Worm (Caenorhabditis elegans) whole organism, L2 larva: Measurements from ENCODE around the gene H12D21.11.
"Not testable (repeated sequence)": the region's sequence is repeated elsewhere in the genome, so short reads cannot be mapped to it uniquely, and the experiment has no call there.

Experiments used
- C34F6.9 ChIP-seq: fragments of 150-350 bp; optimal IDR thresholded peaks from 2 replicates; lab custom pipeline; 2014; ENCODE audit warnings: missing biosample characterization, missing genetic modification characterization
- F13H6.1 ChIP-seq: sonication (generic microtip); optimal IDR thresholded peaks from 2 replicates; lab custom pipeline; 2016; ENCODE audit warnings: missing genetic modification characterization, missing compliant biosample characterization
- R02D3.7 ChIP-seq: fragments of 150-350 bp; optimal IDR thresholded peaks from 2 replicates; lab custom pipeline; 2014; ENCODE audit warnings: missing biosample characterization, missing genetic modification characterization
- Y55F3AM.14 ChIP-seq: fragments of 200-800 bp; sonication (Bioruptor generic); optimal IDR thresholded peaks from 2 replicates; lab custom pipeline; 2018; ENCODE audit warnings: mild to moderate bottlenecking, missing genetic modification characterization, missing compliant biosample characterization
- ZK546.5 ChIP-seq: sonication (generic microtip); optimal IDR thresholded peaks from 2 replicates; lab custom pipeline; 2017; ENCODE audit warnings: missing biosample characterization, missing genetic modification characterization
- alr-1 ChIP-seq: fragments of 150-350 bp; optimal IDR thresholded peaks from 2 replicates; lab custom pipeline; 2014; ENCODE audit warnings: missing biosample characterization, missing genetic modification characterization
- ama-1 ChIP-seq: fragments of 150-350 bp; optimal IDR thresholded peaks from 2 replicates; lab custom pipeline; 2018; ENCODE audit warnings: inconsistent platforms
- blmp-1 ChIP-seq: sonication (generic microtip); optimal IDR thresholded peaks from 2 replicates; lab custom pipeline; 2017; ENCODE audit warnings: missing genetic modification characterization, mild to moderate bottlenecking, missing compliant biosample characterization, antibody characterized with exemption, moderate library complexity; ENCODE audit not compliant: insufficient read depth
- ceh-82 ChIP-seq: fragments of 150-350 bp; optimal IDR thresholded peaks from 2 replicates; lab custom pipeline; 2014; ENCODE audit warnings: missing biosample characterization, missing genetic modification characterization
- crh-2 ChIP-seq: sonication (generic microtip); optimal IDR thresholded peaks from 2 replicates; lab custom pipeline; 2017; ENCODE audit warnings: missing biosample characterization, missing genetic modification characterization
- dmd-4 ChIP-seq: sonication (generic microtip); optimal IDR thresholded peaks from 2 replicates; lab custom pipeline; 2017; ENCODE audit warnings: missing biosample characterization, missing genetic modification characterization
- elt-3 ChIP-seq: sonication (generic microtip); optimal IDR thresholded peaks from 2 replicates; lab custom pipeline; 2017; ENCODE audit warnings: missing biosample characterization, missing genetic modification characterization
- fos-1 ChIP-seq: fragments of 150-350 bp; optimal IDR thresholded peaks from 2 replicates; lab custom pipeline; 2014; ENCODE audit warnings: missing biosample characterization, missing genetic modification characterization
- lin-11 ChIP-seq: fragments of 150-350 bp; sonication (generic microtip); optimal IDR thresholded peaks from 2 replicates; lab custom pipeline; 2014; ENCODE audit warnings: missing biosample characterization, missing genetic modification characterization, inconsistent platforms, mixed read lengths
- lin-13 ChIP-seq: fragments of 150-350 bp; optimal IDR thresholded peaks from 2 replicates; lab custom pipeline; 2014; ENCODE audit warnings: missing biosample characterization, missing genetic modification reagents, missing genetic modification characterization
- lin-39 ChIP-seq: fragments of 150-350 bp; optimal IDR thresholded peaks from 2 replicates; lab custom pipeline; 2014; ENCODE audit warnings: missing biosample characterization, missing genetic modification reagents, missing genetic modification characterization
- mbf-1 ChIP-seq: sonication (generic microtip); optimal IDR thresholded peaks from 2 replicates; lab custom pipeline; 2017; ENCODE audit warnings: missing biosample characterization, missing genetic modification characterization
- nhr-10 ChIP-seq: sonication (generic microtip); optimal IDR thresholded peaks from 2 replicates; lab custom pipeline; 2017; ENCODE audit warnings: missing biosample characterization, missing genetic modification characterization
- nhr-129 ChIP-seq: fragments of 150-350 bp; optimal IDR thresholded peaks from 2 replicates; lab custom pipeline; 2014; ENCODE audit warnings: missing biosample characterization, missing genetic modification characterization
- nhr-21 ChIP-seq: fragments of 150-350 bp; optimal IDR thresholded peaks from 2 replicates; lab custom pipeline; 2014; ENCODE audit warnings: missing biosample characterization, missing genetic modification characterization
- nhr-23 ChIP-seq: fragments of 150-350 bp; optimal IDR thresholded peaks from 2 replicates; lab custom pipeline; 2014; ENCODE audit warnings: missing biosample characterization, missing genetic modification reagents, missing genetic modification characterization
- nhr-6 ChIP-seq: fragments of 150-350 bp; optimal IDR thresholded peaks from 2 replicates; lab custom pipeline; 2014; ENCODE audit warnings: missing biosample characterization, missing genetic modification characterization
- peb-1 ChIP-seq: fragments of 150-350 bp; optimal IDR thresholded peaks from 2 replicates; lab custom pipeline; 2014; ENCODE audit warnings: missing biosample characterization, missing genetic modification characterization
- sma-3 ChIP-seq: sonication (generic microtip); optimal IDR thresholded peaks from 2 replicates; lab custom pipeline; 2016; ENCODE audit warnings: missing genetic modification reagents, missing genetic modification characterization, missing compliant biosample characterization
- sma-9 ChIP-seq, 2 experiments: fragments of 150-350 bp in 1 of 2; sonication (generic microtip) in 1 of 2; optimal IDR thresholded peaks; 2 replicates each; lab custom pipeline; 2014 to 2016; ENCODE audit warnings: missing genetic modification characterization in 2 of 2, mild to moderate bottlenecking in 1 of 2, missing biosample characterization in 1 of 2, missing compliant biosample characterization in 1 of 2, missing genetic modification reagents in 1 of 2, moderate library complexity in 1 of 2
- snpc-4 ChIP-seq: fragments of 150-350 bp; optimal IDR thresholded peaks from 2 replicates; lab custom pipeline; 2014; ENCODE audit warnings: missing biosample characterization, missing genetic modification characterization
- unc-39 ChIP-seq: fragments of 150-350 bp; optimal IDR thresholded peaks from 2 replicates; lab custom pipeline; 2014; ENCODE audit warnings: missing biosample characterization, missing genetic modification characterization
- ztf-1 ChIP-seq: fragments of 200-800 bp; sonication (Bioruptor generic); conservative IDR thresholded peaks from 2 replicates; pipeline ENCODE4 v1.3.6; 2022; ENCODE audit warnings: missing genetic modification characterization, missing compliant biosample characterization
- ztf-4 ChIP-seq: fragments of 150-350 bp; optimal IDR thresholded peaks from 2 replicates; lab custom pipeline; 2014; ENCODE audit warnings: missing biosample characterization, missing genetic modification characterization

Gene H12D21.11

DNA sequence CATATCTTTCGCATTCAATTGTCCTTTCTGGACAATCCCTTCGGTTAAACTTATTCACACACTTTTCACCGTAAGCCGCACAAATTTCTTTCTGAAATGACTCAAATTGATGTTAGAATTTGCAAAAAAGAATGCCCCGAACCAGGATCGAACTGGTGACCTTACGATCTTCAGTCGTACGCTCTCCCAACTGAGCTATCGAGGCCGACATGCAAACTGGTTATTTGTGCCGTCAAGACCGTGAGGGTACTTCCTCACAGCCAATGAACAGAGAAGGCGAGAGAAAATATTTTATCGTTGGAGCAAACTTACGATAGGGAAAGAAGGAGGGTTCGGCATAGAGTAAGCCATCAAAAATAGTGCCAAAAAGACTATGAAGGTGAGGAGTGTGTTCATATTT is 39.4 kb upstream of the H12D21.11 start (continued):
- peak; percentile 57 for TF ChIP-seq sma-9 (GFP tag; optimal IDR thresholded peaks at IDR 0.05; lab: Kevin White, UChicago)
- no peak for TF ChIP-seq sma-9 (tag; optimal IDR thresholded peaks at IDR 0.05; lab: Kevin White, UChicago)
- peak; percentile 11 for TF ChIP-seq fos-1 (tag; lab: Kevin White, UChicago)
- no peak for TF ChIP-seq elt-3 (tag; lab: Kevin White, UChicago)
- TF ChIP-seq ceh-82, result no peak
- peak; percentile 97 for TF ChIP-seq snpc-4
- peak; percentile 15 for TF ChIP-seq sma-3 (GFP tag; lab: Kevin White, UChicago)
- TF ChIP-seq dmd-4 (tag; lab: Kevin White, UChicago), result no peak
- peak; percentile 26 for TF ChIP-seq F13H6.1 (tag; lab: Kevin White, UChicago)
- TF ChIP-seq nhr-10 (tag; lab: Kevin White, UChicago), result no peak
- TF ChIP-seq crh-2 (tag; lab: Kevin White, UChicago), result peak; percentile 7
- peak; percentile 38 for TF ChIP-seq C34F6.9

DNA sequence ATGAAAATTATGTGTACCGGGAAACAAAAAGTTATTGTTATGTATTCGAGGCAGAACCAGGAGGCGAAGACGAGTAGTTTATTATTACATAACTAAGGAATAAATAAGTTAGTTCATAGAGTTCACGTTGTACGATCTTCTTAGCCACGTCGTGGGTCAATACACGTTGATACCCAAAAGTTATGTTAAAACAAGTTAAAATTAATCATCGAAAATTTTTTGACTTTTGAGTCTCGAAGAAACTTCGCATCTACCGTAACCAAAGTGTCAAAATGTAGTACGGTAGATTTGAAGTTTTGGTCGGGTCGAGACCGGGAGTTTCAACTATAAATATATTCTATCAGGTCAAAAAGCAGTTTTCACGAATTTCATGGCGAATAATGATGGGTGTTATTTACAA is 39.0 kb upstream of the H12D21.11 start, which contains the start of gene ZC412.10:
ZC412.10 (minus strand) TSS at position 101 of the 400 bp plus-strand sequence.
- not testable (repeated sequence) for TF ChIP-seq unc-39 (tag; lab: Kevin White, UChicago); ZK546.5; lin-39 (tag; lab: Kevin White, UChicago)

ce11 chrV:14877242-14877819 is 38.4 kb upstream of the H12D21.11 start:
- TF ChIP-seq blmp-1 (tag; lab: Kevin White, UChicago), result peak; percentile 26
- no peak for TF ChIP-seq lin-39 (tag; lab: Kevin White, UChicago)
- TF ChIP-seq nhr-6 (tag; lab: Kevin White, UChicago), result no peak
- TF ChIP-seq, all 48 proteins: peak for 1

- TF ChIP-seq lin-13 (GFP tag; lab: Kevin White, UChicago); nhr-23 (tag; lab: Kevin White, UChicago); alr-1 (tag; lab: Kevin White, UChicago): not testable (repeated sequence)
Measured at ce11 chrV:14890782-14891181, 24.9 kb upstream of the H12D21.11 start, which contains the start of gene nspa-2. Gene nspa-2, plus strand, starts transcription at chrV:14891082.

- TF ChIP-seq peb-1 (tag; lab: Kevin White, UChicago) (no peak), ama-1 (lab: Kevin White, UChicago) (no peak), ztf-1 (GFP tag; lab: Robert Waterston, UW) (no peak), R02D3.7 (tag; lab: Kevin White, UChicago) (no peak), snpc-4 (no peak), nhr-21 (tag; lab: Kevin White, UChicago) (no peak), ztf-4 (tag; lab: Kevin White, UChicago) (no peak), sma-3 (GFP tag; lab: Kevin White, UChicago) (no peak)
Measured at ce11 chrV:14893355-14894050, 22.2 kb upstream of the H12D21.11 start, which contains the start of the genes mpst-2 and H12D21.5. Gene mpst-2, minus strand, starts transcription at chrV:14893455. Gene H12D21.5, plus strand, starts transcription at chrV:14894000.

DNA sequence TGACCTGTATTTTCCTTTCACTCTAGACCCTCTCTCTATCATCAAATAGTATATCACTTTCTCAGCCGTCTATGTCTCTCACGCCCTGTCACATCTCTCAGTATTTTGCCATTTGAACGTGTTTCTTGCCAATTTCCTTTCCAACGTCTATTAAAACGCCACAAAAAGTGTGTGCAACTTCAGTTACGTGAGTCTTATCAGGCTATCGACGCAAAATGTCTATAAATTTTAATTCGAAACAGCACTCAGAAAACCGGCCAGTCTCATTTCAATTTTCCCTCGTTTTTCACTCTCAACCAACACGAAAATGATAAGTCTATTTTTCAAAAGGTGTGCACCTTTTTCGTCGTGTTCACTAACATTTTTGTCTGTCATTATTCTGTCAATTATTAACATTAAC is 20.1 kb upstream of the H12D21.11 start, which contains the start of gene mpst-3:
mpst-3 (plus strand) TSS at position 91 of the 400 bp plus-strand sequence.
- TF ChIP-seq sma-9 (GFP tag; optimal IDR thresholded peaks at IDR 0.05; lab: Kevin White, UChicago) (peak; percentile 8), sma-9 (tag; optimal IDR thresholded peaks at IDR 0.05; lab: Kevin White, UChicago) (no peak), nhr-129 (tag; lab: Kevin White, UChicago) (no peak), crh-2 (tag; lab: Kevin White, UChicago) (peak; percentile 16), fos-1 (tag; lab: Kevin White, UChicago) (peak; percentile 60)

DNA sequence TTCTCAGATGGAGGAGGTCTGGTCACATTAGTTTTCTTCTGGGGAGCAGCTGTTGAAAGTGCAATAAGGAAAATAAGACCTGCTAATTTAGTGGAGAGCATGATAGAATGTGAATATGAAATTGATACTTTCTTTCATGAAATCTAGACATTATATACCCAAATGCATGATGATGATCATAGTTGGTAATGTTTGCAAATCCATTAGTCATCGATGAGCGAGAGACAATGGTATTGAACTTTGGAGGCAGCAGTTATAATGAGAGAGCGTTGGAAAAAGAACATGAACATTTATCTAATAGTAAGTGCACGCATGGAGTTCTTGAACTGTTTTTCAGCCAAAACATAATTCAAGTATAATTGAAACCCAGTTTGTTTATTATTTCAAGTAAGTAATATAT is 18.0 kb upstream of the H12D21.11 start, which contains the start of gene H12D21.6:
H12D21.6 (minus strand) TSS at position 101 of the 400 bp plus-strand sequence.
- no peak for TF ChIP-seq ama-1 (lab: Kevin White, UChicago)
- TF ChIP-seq mbf-1, result no peak
- TF ChIP-seq alr-1 (tag; lab: Kevin White, UChicago), result no peak
- TF ChIP-seq Y55F3AM.14, result no peak
- TF ChIP-seq lin-11 (tag; lab: Kevin White, UChicago), result no peak
- TF ChIP-seq nhr-129 (tag; lab: Kevin White, UChicago), result no peak
- TF ChIP-seq F13H6.1 (tag; lab: Kevin White, UChicago), result no peak
